Fruit fly (Drosophila melanogaster) whole organism, embryonic: Measurements from ENCODE around the gene spn-E.

Experiments used
- ATbp ChIP-seq: fragments of 200-800 bp; sonication (Bioruptor generic); optimal IDR thresholded peaks from 2 replicates; lab custom pipeline; 2017; ENCODE audit warnings: missing biosample characterization, mild to moderate bottlenecking, missing genetic modification characterization, missing genetic modification reagents
- Aef1 ChIP-seq: fragments of 200-800 bp; sonication (Bioruptor generic); IDR thresholded peaks from 3 replicates; pipeline ENCODE4 v1.3.6; 2022; ENCODE audit warnings: missing biosample characterization, missing genetic modification characterization
- CG10431 ChIP-seq: fragments of 200-800 bp; sonication (Bioruptor generic); optimal IDR thresholded peaks from 3 replicates; lab custom pipeline; 2018; ENCODE audit warnings: missing biosample characterization, mild to moderate bottlenecking, missing genetic modification characterization
- CG12155 ChIP-seq: fragments of 200-800 bp; sonication (Bioruptor generic); optimal IDR thresholded peaks from 3 replicates; lab custom pipeline; 2016; ENCODE audit warnings: missing biosample characterization, missing genetic modification characterization
- CG12236 ChIP-seq: fragments of 200-800 bp; sonication (Bioruptor generic); optimal IDR thresholded peaks from 2 replicates; lab custom pipeline; 2016; ENCODE audit warnings: missing biosample characterization, missing genetic modification characterization
- CG1233 ChIP-seq: fragments of 200-800 bp; sonication (Bioruptor generic); optimal IDR thresholded peaks from 4 replicates; lab custom pipeline; 2018; ENCODE audit warnings: missing biosample characterization, mild to moderate bottlenecking, missing genetic modification characterization
- CG13296 ChIP-seq: fragments of 200-800 bp; sonication (Bioruptor generic); optimal IDR thresholded peaks from 3 replicates; lab custom pipeline; 2018; ENCODE audit warnings: missing biosample characterization, mild to moderate bottlenecking, missing genetic modification characterization
- CG15479 ChIP-seq: fragments of 200-800 bp; sonication (Bioruptor generic); optimal IDR thresholded peaks from 3 replicates; lab custom pipeline; 2019; ENCODE audit warnings: missing biosample characterization, mild to moderate bottlenecking, missing genetic modification characterization, moderate library complexity
- CG17359 ChIP-seq: fragments of 200-800 bp; sonication (Bioruptor generic); optimal IDR thresholded peaks from 3 replicates; lab custom pipeline; 2018; ENCODE audit warnings: missing biosample characterization, mild to moderate bottlenecking, missing genetic modification characterization, moderate library complexity
- CG1792 ChIP-seq: fragments of 200-800 bp; sonication (Bioruptor generic); optimal IDR thresholded peaks from 2 replicates; lab custom pipeline; 2016; ENCODE audit warnings: missing biosample characterization, missing genetic modification characterization
- CG2129 ChIP-seq: fragments of 200-800 bp; sonication (Bioruptor generic); IDR thresholded peaks from 2 replicates; pipeline ENCODE4 v1.3.6; 2022; ENCODE audit warnings: missing biosample characterization, missing genetic modification characterization; ENCODE audit not compliant: partially characterized antibody
- CG2875 ChIP-seq: fragments of 200-800 bp; sonication (Bioruptor generic); optimal IDR thresholded peaks from 2 replicates; lab custom pipeline; 2017; ENCODE audit warnings: missing biosample characterization, mild to moderate bottlenecking, missing genetic modification characterization, missing genetic modification reagents
- CG3065 ChIP-seq: fragments of 200-800 bp; sonication (Bioruptor generic); optimal IDR thresholded peaks from 2 replicates; lab custom pipeline; 2016; ENCODE audit warnings: missing biosample characterization, missing genetic modification characterization
- CG32767 ChIP-seq: fragments of 200-800 bp; sonication (Bioruptor generic); IDR thresholded peaks from 2 replicates; pipeline ENCODE4 v1.3.6; 2022; ENCODE audit warnings: missing biosample characterization, missing genetic modification characterization
- CG3995 ChIP-seq: fragments of 200-800 bp; sonication (Bioruptor generic); optimal IDR thresholded peaks from 3 replicates; lab custom pipeline; 2016; ENCODE audit warnings: missing biosample characterization, missing genetic modification characterization
- CG4820 ChIP-seq: fragments of 200-800 bp; sonication (Bioruptor generic); optimal IDR thresholded peaks from 3 replicates; lab custom pipeline; 2016; ENCODE audit warnings: missing biosample characterization, missing genetic modification characterization
- CG5953 ChIP-seq: fragments of 200-800 bp; sonication (Bioruptor generic); IDR thresholded peaks from 2 replicates; pipeline ENCODE4 v1.3.6; 2022; ENCODE audit warnings: missing biosample characterization, missing genetic modification characterization
- CG7839 ChIP-seq: fragments of 200-800 bp; sonication (Bioruptor generic); optimal IDR thresholded peaks from 3 replicates; lab custom pipeline; 2018; ENCODE audit warnings: missing biosample characterization, mild to moderate bottlenecking, missing genetic modification characterization, moderate library complexity
- CG7928 ChIP-seq: fragments of 200-800 bp; sonication (Bioruptor generic); optimal IDR thresholded peaks from 2 replicates; lab custom pipeline; 2017; ENCODE audit warnings: missing biosample characterization, mild to moderate bottlenecking, missing genetic modification characterization
- CG8388 ChIP-seq: fragments of 200-800 bp; sonication (Bioruptor generic); optimal IDR thresholded peaks from 2 replicates; lab custom pipeline; 2019; ENCODE audit warnings: missing biosample characterization, mild to moderate bottlenecking, missing genetic modification characterization, moderate library complexity
- CG8478 ChIP-seq: fragments of >200 bp; optimal IDR thresholded peaks from 2 replicates; lab custom pipeline; 2018
- CG9609 ChIP-seq: fragments of 200-800 bp; sonication (Bioruptor generic); optimal IDR thresholded peaks from 3 replicates; lab custom pipeline; 2016; ENCODE audit warnings: missing biosample characterization, missing genetic modification characterization
- CG9797 ChIP-seq: fragments of 200-800 bp; sonication (Bioruptor generic); optimal IDR thresholded peaks from 3 replicates; lab custom pipeline; 2018; ENCODE audit warnings: missing biosample characterization, mild to moderate bottlenecking, missing genetic modification characterization
- CG9817 ChIP-seq: fragments of 200-800 bp; sonication (Bioruptor generic); optimal IDR thresholded peaks from 2 replicates; lab custom pipeline; 2018; ENCODE audit warnings: missing biosample characterization, mild to moderate bottlenecking, missing genetic modification characterization, moderate library complexity
- CG9932 ChIP-seq: fragments of 200-800 bp; sonication (Bioruptor generic); IDR thresholded peaks from 2 replicates; pipeline ENCODE4 v1.3.6; 2022; ENCODE audit warnings: missing biosample characterization, missing genetic modification characterization
- CoRest ChIP-seq: fragments of 200-800 bp; sonication (Bioruptor generic); optimal IDR thresholded peaks from 3 replicates; lab custom pipeline; 2018; ENCODE audit warnings: missing biosample characterization, mild to moderate bottlenecking, missing genetic modification characterization, moderate library complexity
- Dad ChIP-seq: fragments of 200-800 bp; sonication (Bioruptor generic); optimal IDR thresholded peaks from 3 replicates; lab custom pipeline; 2016; ENCODE audit warnings: missing biosample characterization, missing genetic modification characterization
- Fer2 ChIP-seq: fragments of 200-800 bp; sonication (Bioruptor generic); optimal IDR thresholded peaks from 2 replicates; lab custom pipeline; 2018; ENCODE audit warnings: missing biosample characterization, mild to moderate bottlenecking, missing genetic modification characterization, moderate library complexity
- Hr3 ChIP-seq: fragments of 200-800 bp; sonication (Bioruptor generic); optimal IDR thresholded peaks from 3 replicates; lab custom pipeline; 2016; ENCODE audit warnings: missing biosample characterization, missing genetic modification characterization
- Mrtf ChIP-seq: fragments of 200-800 bp; sonication (Bioruptor generic); IDR thresholded peaks from 3 replicates; pipeline ENCODE4 v1.3.6; 2022; ENCODE audit warnings: missing biosample characterization, missing genetic modification characterization
- NfI ChIP-seq: fragments of 200-800 bp; sonication (Bioruptor generic); optimal IDR thresholded peaks from 3 replicates; lab custom pipeline; 2018; ENCODE audit warnings: missing biosample characterization, mild to moderate bottlenecking, missing genetic modification characterization, moderate library complexity
- Pdp1 ChIP-seq, 2 experiments: fragments of 200-800 bp; sonication (Bioruptor generic); optimal IDR thresholded peaks; 3 replicates each; lab custom pipeline; 2016; ENCODE audit warnings: missing biosample characterization in 2 of 2, missing genetic modification characterization in 2 of 2, mild to moderate bottlenecking in 1 of 2, moderate library complexity in 1 of 2
- Scr ChIP-seq: fragments of 200-800 bp; sonication (Bioruptor generic); IDR thresholded peaks from 2 replicates; pipeline ENCODE4 v1.3.6; 2022; ENCODE audit warnings: missing biosample characterization, missing genetic modification characterization; ENCODE audit not compliant: partially characterized antibody
- Sry-δ ChIP-seq: fragments of 200-800 bp; sonication (Bioruptor generic); optimal IDR thresholded peaks from 2 replicates; lab custom pipeline; 2016; ENCODE audit warnings: missing biosample characterization, missing genetic modification characterization
- ato ChIP-seq: fragments of 200-800 bp; sonication (Bioruptor generic); IDR thresholded peaks from 2 replicates; pipeline ENCODE4 v1.3.6; 2022; ENCODE audit warnings: missing biosample characterization, missing genetic modification characterization; ENCODE audit not compliant: partially characterized antibody
- cas ChIP-seq: fragments of 200-800 bp; sonication (Bioruptor generic); IDR thresholded peaks from 2 replicates; pipeline ENCODE4 v1.3.6; 2022; ENCODE audit warnings: missing biosample characterization, missing genetic modification characterization
- corto ChIP-seq: fragments of 200-800 bp; sonication (Bioruptor generic); optimal IDR thresholded peaks from 2 replicates; lab custom pipeline; 2016; ENCODE audit warnings: missing biosample characterization, mild to moderate bottlenecking, missing genetic modification characterization, moderate library complexity
- eve ChIP-seq, 2 experiments: fragments of >200 bp; optimal IDR thresholded peaks; 2 replicates each; lab custom pipeline; 2017; ENCODE audit warnings: missing biosample characterization in 2 of 2, missing genetic modification characterization in 2 of 2
- exex ChIP-seq: fragments of 200-800 bp; sonication (Bioruptor generic); optimal IDR thresholded peaks from 4 replicates; lab custom pipeline; 2018; ENCODE audit warnings: missing biosample characterization, mild to moderate bottlenecking, missing genetic modification characterization, moderate library complexity
- fru ChIP-seq: fragments of >200 bp; optimal IDR thresholded peaks from 2 replicates; lab custom pipeline; 2017
- gsb-n ChIP-seq: fragments of 200-800 bp; sonication (Bioruptor generic); optimal IDR thresholded peaks from 3 replicates; lab custom pipeline; 2018; ENCODE audit warnings: missing biosample characterization, mild to moderate bottlenecking, missing genetic modification characterization
- kni ChIP-seq: fragments of 200-800 bp; sonication (Bioruptor generic); optimal IDR thresholded peaks from 3 replicates; lab custom pipeline; 2017; ENCODE audit warnings: mild to moderate bottlenecking, missing biosample characterization, missing genetic modification reagents, missing genetic modification characterization
- lab ChIP-seq: fragments of 200-800 bp; sonication (Bioruptor generic); optimal IDR thresholded peaks from 3 replicates; lab custom pipeline; 2017; ENCODE audit warnings: missing biosample characterization, missing genetic modification characterization, mild to moderate bottlenecking, moderate library complexity, missing genetic modification reagents
- nau ChIP-seq: fragments of 200-800 bp; sonication (Bioruptor generic); optimal IDR thresholded peaks from 3 replicates; lab custom pipeline; 2017; ENCODE audit warnings: missing biosample characterization, mild to moderate bottlenecking, missing genetic modification characterization, missing genetic modification reagents
- pan ChIP-seq, 4 experiments: fragments of >200 bp in 3 of 4; fragments of 200-800 bp in 1 of 4; sonication (Bioruptor generic) in 1 of 4; optimal IDR thresholded peaks in 3 of 4; IDR thresholded peaks in 1 of 4; 2 replicates each; pipeline versions ENCODE4 v1.3.6 to Lab custom; 2017 to 2022; ENCODE audit warnings: missing biosample characterization in 2 of 4, missing genetic modification characterization in 2 of 4, mixed read lengths in 1 of 4
- scrt ChIP-seq: fragments of 200-800 bp; sonication (Bioruptor generic); optimal IDR thresholded peaks from 2 replicates; lab custom pipeline; 2018; ENCODE audit warnings: missing biosample characterization, mild to moderate bottlenecking, missing genetic modification characterization, moderate library complexity
- slbo ChIP-seq: fragments of 200-800 bp; sonication (Bioruptor generic); IDR thresholded peaks from 2 replicates; pipeline ENCODE4 v1.3.6; 2022; ENCODE audit warnings: missing biosample characterization, missing genetic modification characterization
- slp2 ChIP-seq: fragments of 200-800 bp; sonication (Bioruptor generic); optimal IDR thresholded peaks from 2 replicates; lab custom pipeline; 2016; ENCODE audit warnings: missing biosample characterization, missing genetic modification characterization
- tap ChIP-seq: fragments of 200-800 bp; optimal IDR thresholded peaks from 3 replicates; lab custom pipeline; 2019; ENCODE audit warnings: missing biosample characterization, mild to moderate bottlenecking, missing genetic modification characterization, moderate library complexity

The spn-E gene

DNA sequence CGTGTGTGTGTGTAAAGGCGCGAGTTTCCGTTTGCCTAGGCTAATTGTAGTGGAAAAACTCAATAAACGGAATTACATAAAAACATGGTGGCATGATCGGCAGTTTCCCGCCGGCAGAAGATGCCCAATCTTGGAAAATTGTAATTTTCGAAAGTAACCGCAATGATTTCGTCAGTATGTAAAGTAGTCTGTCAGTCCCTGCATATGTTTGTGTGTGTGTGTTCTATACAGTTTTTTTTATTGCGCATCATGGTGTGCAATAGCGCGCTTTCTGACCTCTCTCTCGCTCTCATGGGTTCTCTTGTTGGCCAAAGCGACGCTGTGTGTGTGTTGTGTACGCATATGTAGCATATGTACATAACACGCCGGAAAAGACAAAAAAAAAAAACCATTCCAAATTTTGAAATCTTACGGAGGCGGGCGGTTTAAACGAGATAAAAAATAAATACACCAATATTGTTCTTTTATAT, 42.9 kb upstream of the spn-E start (continued):
- TF ChIP-seq pan (optimal IDR thresholded peaks at IDR 0.05; lab: Kevin White, UChicago) (no peak), pan (GFP tag; optimal IDR thresholded peaks at IDR 0.05 in 1 of 2, IDR thresholded peaks at IDR 0.05 in 1 of 2) (no peak), Mrtf (no peak), slbo (GFP tag; lab: Robert Waterston, UW) (peak; percentile 27; the same call in 1 of the 2 replicates), eve (GFP tag; optimal IDR thresholded peaks at IDR 0.05; lab: Kevin White, UChicago) (no peak), lab (peak; percentile 69), CG8388 (peak; percentile 2), CG9817 (peak; percentile 30), CG8478 (lab: Kevin White, UChicago) (peak; percentile 98), Aef1 (GFP tag; lab: Robert Waterston, UW) (peak; percentile 45; the same call in 1 of the 3 replicates), CG3065 (GFP tag; lab: Kevin White, UChicago) (no peak), CG9932 (GFP tag; lab: Robert Waterston, UW) (peak; percentile 34; the same call in 1 of the 2 replicates), CG15479 (GFP tag; lab: Kevin White, UChicago) (peak; percentile 87), CoRest (tag; lab: Kevin White, UChicago) (peak; percentile 15), nau (GFP tag; lab: Kevin White, UChicago) (peak; percentile 1), CG12155 (GFP tag; lab: Kevin White, UChicago) (peak; percentile 5), CG12236 (GFP tag; lab: Kevin White, UChicago) (peak; percentile 33), CG1233 (GFP tag; lab: Kevin White, UChicago) (peak; percentile 49), kni (peak; percentile 72), CG2129 (no peak), Sry-δ (GFP tag; lab: Kevin White, UChicago) (peak; percentile 8), Scr (GFP tag; lab: Robert Waterston, UW) (no peak), CG9609 (GFP tag; lab: Kevin White, UChicago) (no peak), ato (GFP tag; lab: Robert Waterston, UW) (no peak), ATbp (peak; percentile 67), cas (GFP tag; lab: Robert Waterston, UW) (no peak), scrt (GFP tag; lab: Kevin White, UChicago) (no peak), CG3995 (GFP tag; lab: Kevin White, UChicago) (no peak), CG2875 (GFP tag; lab: Kevin White, UChicago) (no peak), Pdp1 (GFP tag; optimal IDR thresholded peaks at IDR 0.05; lab: Kevin White, UChicago) (peak in 1 of 2 experiments; percentile 92), CG13296 (peak; percentile 38), CG10431 (peak; percentile 65), exex (tag; lab: Kevin White, UChicago) (peak; percentile 18), gsb-n (no peak), CG32767 (GFP tag; lab: Robert Waterston, UW) (peak; percentile 67; the same call in 1 of the 2 replicates), CG7839 (peak; percentile 29), CG4820 (peak; percentile 11), tap (no peak), Hr3 (GFP tag; lab: Kevin White, UChicago) (peak; percentile 30), Fer2 (tag; lab: Kevin White, UChicago) (peak; percentile 23), CG7928 (GFP tag; lab: Kevin White, UChicago) (peak; percentile 2), CG5953 (GFP tag; lab: Robert Waterston, UW) (0 out of 2 replicates have a peak, but pooled peaks have one; percentile 25), Dad (GFP tag; lab: Kevin White, UChicago) (peak; percentile 10), CG9797 (no peak), corto (GFP tag; lab: Kevin White, UChicago) (no peak), NfI (GFP tag; lab: Kevin White, UChicago) (peak; percentile 42), CG1792 (GFP tag; lab: Kevin White, UChicago) (peak; percentile 3), slp2 (GFP tag; lab: Kevin White, UChicago) (peak; percentile 12), fru (lab: Kevin White, UChicago) (no peak), CG17359 (tag; lab: Kevin White, UChicago) (peak; percentile 59)
